Worm (Caenorhabditis elegans) whole organism, L3 larva: ENCODE results near the gene B0454.8.
A peak's percentile ranks its signal among the peaks of the same experiment; 100 is the strongest.
"Not testable (repeated sequence)": the region's sequence is repeated elsewhere in the genome, so short reads cannot be mapped to it uniquely, and the experiment has no call there.

Experiments
- R02D3.7 ChIP-seq: fragments of 150-350 bp; optimal IDR thresholded peaks from 2 replicates; lab custom pipeline; 2014; ENCODE audit warnings: missing biosample characterization, missing genetic modification characterization
- ama-1 ChIP-seq: fragments of 150-350 bp; optimal IDR thresholded peaks from 2 replicates; lab custom pipeline; 2018
- ceh-16 ChIP-seq: sonication (generic microtip); optimal IDR thresholded peaks from 2 replicates; lab custom pipeline; 2017; ENCODE audit warnings: missing biosample characterization, missing genetic modification characterization
- ceh-82 ChIP-seq: fragments of 150-350 bp; optimal IDR thresholded peaks from 2 replicates; lab custom pipeline; 2014; ENCODE audit warnings: missing biosample characterization, missing genetic modification characterization
- ceh-9 ChIP-seq: sonication (generic microtip); optimal IDR thresholded peaks from 2 replicates; lab custom pipeline; 2018; ENCODE audit warnings: missing biosample characterization, missing genetic modification characterization
- daf-12 ChIP-seq: fragments of 150-350 bp; optimal IDR thresholded peaks from 2 replicates; lab custom pipeline; 2014; ENCODE audit warnings: missing biosample characterization, missing genetic modification reagents, missing genetic modification characterization
- egl-27 ChIP-seq: sonication (generic microtip); optimal IDR thresholded peaks from 4 replicates; lab custom pipeline; 2017; ENCODE audit warnings: missing biosample characterization, missing genetic modification reagents, missing genetic modification characterization
- egl-5 ChIP-seq: fragments of 150-350 bp; optimal IDR thresholded peaks from 2 replicates; lab custom pipeline; 2017; ENCODE audit warnings: missing biosample characterization, missing genetic modification reagents, missing genetic modification characterization, inconsistent platforms
- elt-2 ChIP-seq: sonication (generic microtip); optimal IDR thresholded peaks from 2 replicates; lab custom pipeline; 2016; ENCODE audit warnings: missing genetic modification reagents, mild to moderate bottlenecking, missing genetic modification characterization, missing compliant biosample characterization
- elt-3 ChIP-seq, 3 experiments: fragments of 150-350 bp in 1 of 3; sonication (generic microtip) in 2 of 3; optimal IDR thresholded peaks; 2 replicates in 2 of 3; 4 replicates in 1 of 3; lab custom pipeline; 2014 to 2017; ENCODE audit warnings: missing biosample characterization in 3 of 3, missing genetic modification characterization in 3 of 3
- eor-1 ChIP-seq, 2 experiments: fragments of 150-350 bp; optimal IDR thresholded peaks; 2 replicates each; lab custom pipeline; 2014 to 2018; ENCODE audit warnings: missing biosample characterization in 2 of 2, missing genetic modification characterization in 2 of 2
- fkh-10 ChIP-seq: sonication (generic microtip); optimal IDR thresholded peaks from 2 replicates; lab custom pipeline; 2017; ENCODE audit warnings: missing biosample characterization, missing genetic modification reagents, missing genetic modification characterization
- fos-1 ChIP-seq: fragments of 150-350 bp; optimal IDR thresholded peaks from 2 replicates; lab custom pipeline; 2014; ENCODE audit warnings: missing biosample characterization, missing genetic modification characterization
- hmg-11 ChIP-seq: sonication (generic microtip); optimal IDR thresholded peaks from 2 replicates; lab custom pipeline; 2016; ENCODE audit warnings: missing genetic modification characterization, missing compliant biosample characterization
- jun-1 ChIP-seq: fragments of 150-350 bp; optimal IDR thresholded peaks from 2 replicates; lab custom pipeline; 2014; ENCODE audit warnings: missing biosample characterization, missing genetic modification reagents, missing genetic modification characterization
- lin-39 ChIP-seq: fragments of 150-350 bp; optimal IDR thresholded peaks from 2 replicates; lab custom pipeline; 2018; ENCODE audit warnings: missing biosample characterization, missing genetic modification reagents, missing genetic modification characterization
- lsy-12 ChIP-seq: sonication (generic microtip); optimal IDR thresholded peaks from 2 replicates; lab custom pipeline; 2016; ENCODE audit warnings: mild to moderate bottlenecking, missing genetic modification characterization, missing compliant biosample characterization
- mdl-1 ChIP-seq: fragments of 150-350 bp; optimal IDR thresholded peaks from 2 replicates; lab custom pipeline; 2014; ENCODE audit warnings: missing biosample characterization, missing genetic modification characterization
- mml-1 ChIP-seq: fragments of 150-350 bp; sonication (generic microtip); optimal IDR thresholded peaks from 3 replicates; lab custom pipeline; 2014; ENCODE audit warnings: missing biosample characterization, missing genetic modification characterization
- nhr-11 ChIP-seq: fragments of 150-350 bp; optimal IDR thresholded peaks from 2 replicates; lab custom pipeline; 2014; ENCODE audit warnings: missing biosample characterization, missing genetic modification characterization
- nhr-23 ChIP-seq: fragments of 150-350 bp; optimal IDR thresholded peaks from 2 replicates; lab custom pipeline; 2014; ENCODE audit warnings: missing biosample characterization, missing genetic modification reagents, missing genetic modification characterization
- nhr-237 ChIP-seq: fragments of 150-350 bp; optimal IDR thresholded peaks from 2 replicates; lab custom pipeline; 2014; ENCODE audit warnings: missing biosample characterization, missing genetic modification characterization
- nhr-25 ChIP-seq: sonication (generic microtip); optimal IDR thresholded peaks from 2 replicates; lab custom pipeline; 2017; ENCODE audit warnings: missing biosample characterization, missing genetic modification characterization
- nhr-28 ChIP-seq: fragments of 150-350 bp; optimal IDR thresholded peaks from 2 replicates; lab custom pipeline; 2014; ENCODE audit warnings: missing biosample characterization, missing genetic modification characterization
- nhr-67 ChIP-seq: fragments of 150-350 bp; optimal IDR thresholded peaks from 2 replicates; lab custom pipeline; 2014; ENCODE audit warnings: missing biosample characterization, missing genetic modification characterization
- nhr-76 ChIP-seq: fragments of 150-350 bp; sonication (generic microtip); optimal IDR thresholded peaks from 5 replicates; lab custom pipeline; 2014; ENCODE audit warnings: missing biosample characterization, missing genetic modification characterization
- nhr-77 ChIP-seq: fragments of 150-350 bp; optimal IDR thresholded peaks from 2 replicates; lab custom pipeline; 2014; ENCODE audit warnings: missing biosample characterization, missing genetic modification characterization
- pha-4 ChIP-seq: fragments of 150-350 bp; optimal IDR thresholded peaks from 2 replicates; lab custom pipeline; 2014; ENCODE audit warnings: missing biosample characterization, missing genetic modification reagents, missing genetic modification characterization
- sea-2 ChIP-seq: fragments of 150-350 bp; sonication (generic microtip); optimal IDR thresholded peaks from 4 replicates; lab custom pipeline; 2014; ENCODE audit warnings: missing biosample characterization, missing genetic modification reagents, missing genetic modification characterization
- unc-39 ChIP-seq: sonication (generic microtip); optimal IDR thresholded peaks from 4 replicates; lab custom pipeline; 2017; ENCODE audit warnings: missing biosample characterization, missing genetic modification characterization
- unc-62 ChIP-seq: fragments of 150-350 bp; sonication (generic microtip); optimal IDR thresholded peaks from 4 replicates; lab custom pipeline; 2014; ENCODE audit warnings: missing biosample characterization, missing genetic modification reagents, missing genetic modification characterization

B0454.8 gene

ce11 chrII:3034914-3035313, 8.3 kb downstream of the B0454.8 start:
- TF ChIP-seq fkh-10 (GFP tag; lab: Kevin White, UChicago) (no peak), nhr-77 (tag; lab: Kevin White, UChicago) (no peak), ama-1 (lab: Kevin White, UChicago) (no peak), pha-4 (tag; lab: Kevin White, UChicago) (no peak)
- TF ChIP-seq, all 47 proteins: peak for 0

- not testable (repeated sequence) for TF ChIP-seq nhr-23, jun-1, pha-4 (tag; lab: Kevin White, UChicago)
Measured at ce11 chrII:3032480-3032879, 10.8 kb downstream of the B0454.8 start, which contains the start of gene B0454.6. Gene B0454.6 (plus strand): TSS chrII:3032780.

ce11 chrII:3030416-3030815, 12.8 kb downstream of the B0454.8 start:
- TF ChIP-seq nhr-28 (tag; lab: Kevin White, UChicago) = no peak
- TF ChIP-seq nhr-25 (tag; lab: Kevin White, UChicago) = no peak
- TF ChIP-seq nhr-76 (tag; lab: Kevin White, UChicago) = no peak

ce11 chrII:3028264-3028663, 15.0 kb downstream of the B0454.8 start:
- TF ChIP-seq fos-1 (no peak), lin-39 (tag; lab: Kevin White, UChicago) (no peak), sea-2 (GFP tag; lab: Kevin White, UChicago) (no peak), ceh-16 (tag; lab: Kevin White, UChicago) (no peak), nhr-25 (tag; lab: Kevin White, UChicago) (peak; percentile 43)
- TF ChIP-seq, all 47 proteins: peak for 1

- TF ChIP-seq fkh-10 (GFP tag; lab: Kevin White, UChicago) (no peak), egl-27 (no peak), ceh-9 (tag; lab: Kevin White, UChicago) (no peak), ceh-16 (tag; lab: Kevin White, UChicago) (no peak), hmg-11 (tag; lab: Kevin White, UChicago) (no peak)
Measured at ce11 chrII:3024655-3025054, 18.6 kb downstream of the B0454.8 start.

ce11 chrII:3023381-3023935, 19.8 kb downstream of the B0454.8 start, which contains the start of gene clec-2:
Gene clec-2 (minus strand): TSS chrII:3023431.
- TF ChIP-seq pha-4 (tag; lab: Kevin White, UChicago) = no peak
- no peak for TF ChIP-seq egl-5

- TF ChIP-seq ceh-82 = no peak
- no peak for TF ChIP-seq lsy-12
- no peak for TF ChIP-seq nhr-67 (tag; lab: Kevin White, UChicago)
- TF ChIP-seq eor-1 (tag; optimal IDR thresholded peaks at IDR 0.05; lab: Kevin White, UChicago) = no peak
- TF ChIP-seq lin-39 (tag; lab: Kevin White, UChicago) = no peak
- TF ChIP-seq nhr-23 (tag; lab: Kevin White, UChicago) = no peak
- TF ChIP-seq nhr-25 (tag; lab: Kevin White, UChicago) = no peak
- no peak for TF ChIP-seq nhr-237 (tag; lab: Kevin White, UChicago)
- TF ChIP-seq pha-4 (tag; lab: Kevin White, UChicago) = no peak
- no peak for TF ChIP-seq ceh-9 (tag; lab: Kevin White, UChicago)
- TF ChIP-seq nhr-76 (tag; lab: Kevin White, UChicago) = no peak
- TF ChIP-seq daf-12 (tag; lab: Kevin White, UChicago) = no peak
- TF ChIP-seq, all 47 proteins: peak for 0
Measured at ce11 chrII:3020899-3021298, 22.4 kb downstream of the B0454.8 start.

ce11 chrII:3019807-3020206, 23.5 kb downstream of the B0454.8 start, which contains the start of gene clec-3:
Gene clec-3 (minus strand): TSS chrII:3019907.
- TF ChIP-seq elt-3 (tag; optimal IDR thresholded peaks at IDR 0.05; lab: Kevin White, UChicago) = no peak
- no peak for TF ChIP-seq egl-5
- no peak for TF ChIP-seq nhr-11 (tag; lab: Kevin White, UChicago)
- no peak for TF ChIP-seq nhr-23 (tag; lab: Kevin White, UChicago)
- no peak for TF ChIP-seq unc-62 (GFP tag; lab: Kevin White, UChicago)
- TF ChIP-seq mdl-1 = no peak
- TF ChIP-seq nhr-237 (tag; lab: Kevin White, UChicago) = no peak
- no peak for TF ChIP-seq mml-1 (tag; lab: Kevin White, UChicago)
- no peak for TF ChIP-seq pha-4 (tag; lab: Kevin White, UChicago)
- no peak for TF ChIP-seq elt-2 (tag; lab: Kevin White, UChicago)
- no peak for TF ChIP-seq unc-39
- TF ChIP-seq R02D3.7 (tag; lab: Kevin White, UChicago) = no peak
